Worm (Caenorhabditis elegans) whole organism, L2 larva: ENCODE measurements around the gene F40F8.4.

ENCODE experiments used
- elt-1 ChIP-seq: fragments of 150-350 bp; optimal IDR thresholded peaks from 2 replicates; lab custom pipeline; 2014; ENCODE audit warnings: missing biosample characterization, missing genetic modification characterization
- gmeb-1 ChIP-seq: fragments of 150-350 bp; optimal IDR thresholded peaks from 2 replicates; lab custom pipeline; 2014; ENCODE audit warnings: missing biosample characterization, missing genetic modification characterization
- nhr-12 ChIP-seq: fragments of 150-350 bp; optimal IDR thresholded peaks from 2 replicates; lab custom pipeline; 2014; ENCODE audit warnings: missing biosample characterization, missing genetic modification characterization
- skn-1 ChIP-seq: sonication (generic microtip); optimal IDR thresholded peaks from 2 replicates; lab custom pipeline; 2017; ENCODE audit warnings: missing biosample characterization, missing genetic modification characterization
- unc-39 ChIP-seq: fragments of 150-350 bp; optimal IDR thresholded peaks from 2 replicates; lab custom pipeline; 2014; ENCODE audit warnings: missing biosample characterization, missing genetic modification characterization
- unc-62 ChIP-seq: fragments of 150-350 bp; optimal IDR thresholded peaks from 2 replicates; lab custom pipeline; 2014; ENCODE audit warnings: missing biosample characterization, missing genetic modification reagents, missing genetic modification characterization
- zag-1 ChIP-seq: fragments of 150-350 bp; optimal IDR thresholded peaks from 2 replicates; lab custom pipeline; 2014; ENCODE audit warnings: missing biosample characterization, missing genetic modification characterization
- ztf-4 ChIP-seq: fragments of 150-350 bp; optimal IDR thresholded peaks from 2 replicates; lab custom pipeline; 2014; ENCODE audit warnings: missing biosample characterization, missing genetic modification characterization

ce11 chrII:11156160-11156559, 16.1 kb upstream of the F40F8.4 start:
- no peak for TF ChIP-seq skn-1 (tag; lab: Kevin White, UChicago)
- no peak for TF ChIP-seq elt-1
- no peak for TF ChIP-seq ztf-4
- TF ChIP-seq nhr-12 (tag; lab: Kevin White, UChicago): no peak
- TF ChIP-seq unc-62 (GFP tag; lab: Kevin White, UChicago): no peak
- no peak for TF ChIP-seq zag-1
- TF ChIP-seq unc-39 (tag; lab: Kevin White, UChicago): no peak
- no peak for TF ChIP-seq gmeb-1
